Fruit fly (Drosophila melanogaster) Kc167 (cell line): ENCODE results near the gene Xport-B.

Experiments used
- Myc ChIP-seq: fragments of >200 bp; optimal IDR thresholded peaks from 2 replicates; lab custom pipeline; 2017; ENCODE audit warnings: missing external identifiers
- Sin3A ChIP-seq: fragments of >200 bp; optimal IDR thresholded peaks from 2 replicates; lab custom pipeline; 2018; ENCODE audit warnings: missing external identifiers
- h ChIP-seq: fragments of >200 bp; optimal IDR thresholded peaks from 3 replicates; lab custom pipeline; 2018; ENCODE audit warnings: missing external identifiers
- insv ChIP-seq: fragments of >200 bp; optimal IDR thresholded peaks from 3 replicates; lab custom pipeline; 2018; ENCODE audit warnings: missing external identifiers
- psq ChIP-seq: fragments of >200 bp; optimal IDR thresholded peaks from 2 replicates; lab custom pipeline; 2017; ENCODE audit warnings: missing external identifiers
- ttk ChIP-seq: sonication (Bioruptor generic); optimal IDR thresholded peaks from 2 replicates; lab custom pipeline; 2017; ENCODE audit warnings: missing external identifiers

The Xport-B gene

dm6 chr3R:19895305-19895704 lies 19.9 kb downstream of the Xport-B start:
- TF ChIP-seq psq (lab: Kevin White, UChicago), result no peak
- no peak for TF ChIP-seq Myc (lab: Kevin White, UChicago)
- no peak for TF ChIP-seq h (lab: Kevin White, UChicago)
- TF ChIP-seq Sin3A (lab: Kevin White, UChicago), result no peak
- TF ChIP-seq insv (lab: Kevin White, UChicago), result no peak
- no peak for TF ChIP-seq ttk

DNA sequence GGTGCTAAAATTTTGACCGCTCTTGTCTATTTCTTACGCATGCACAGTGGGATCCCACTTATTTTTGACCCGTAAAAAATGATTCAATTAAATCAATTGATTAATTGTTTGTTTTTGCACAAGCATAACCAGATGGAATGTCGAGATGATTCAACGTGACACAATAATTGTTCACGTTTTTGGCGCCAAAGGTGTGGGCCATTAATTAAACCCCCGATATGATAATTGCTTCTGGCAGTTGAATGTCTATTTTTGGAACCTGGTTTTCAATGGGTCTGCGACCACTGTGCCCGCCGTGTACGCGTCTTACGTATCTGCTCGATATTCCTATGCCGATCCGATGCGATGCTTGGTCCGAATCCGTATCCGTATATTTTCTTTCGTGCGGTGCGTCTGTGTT lies 23.2 kb downstream of the Xport-B start:
- no peak for TF ChIP-seq Sin3A (lab: Kevin White, UChicago)
- TF ChIP-seq insv (lab: Kevin White, UChicago), result no peak
- TF ChIP-seq h (lab: Kevin White, UChicago), result no peak
- no peak for TF ChIP-seq psq (lab: Kevin White, UChicago)
- TF ChIP-seq Myc (lab: Kevin White, UChicago), result no peak

DNA sequence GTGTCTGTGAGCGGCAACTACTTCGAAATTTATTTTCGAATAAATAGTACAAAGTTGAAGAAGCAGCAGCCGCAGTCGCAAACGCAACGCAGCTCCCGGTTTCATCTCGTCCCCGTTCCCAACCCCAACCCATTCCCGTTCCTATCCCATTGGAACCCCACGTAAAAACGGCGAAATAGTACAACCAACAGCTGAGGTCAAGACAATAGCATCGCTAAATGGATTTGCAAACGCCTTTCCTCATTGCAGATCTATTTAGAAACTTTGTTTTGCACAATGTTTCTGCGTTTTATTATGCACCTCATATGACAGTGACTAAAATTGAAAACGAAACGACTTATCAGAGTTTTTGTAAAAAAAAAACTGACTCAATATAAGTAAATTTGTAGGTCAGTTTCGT lies 23.8 kb downstream of the Xport-B start:
- TF ChIP-seq psq (lab: Kevin White, UChicago) (no peak), ttk (no peak), h (lab: Kevin White, UChicago) (no peak), insv (lab: Kevin White, UChicago) (no peak), Sin3A (lab: Kevin White, UChicago) (no peak), Myc (lab: Kevin White, UChicago) (no peak)

- TF ChIP-seq insv (lab: Kevin White, UChicago) (no peak), ttk (no peak), Sin3A (lab: Kevin White, UChicago) (no peak), Myc (lab: Kevin White, UChicago) (no peak), psq (lab: Kevin White, UChicago) (no peak), h (lab: Kevin White, UChicago) (no peak)
These were observed 24.7 kb downstream of the Xport-B start, which contains the start of gene CG4733 for dm6 chr3R:19890340-19890998. Gene CG4733 (plus strand): TSS chr3R:19890689.

dm6 chr3R:19889603-19890187 lies 25.5 kb downstream of the Xport-B start:
- TF ChIP-seq psq (lab: Kevin White, UChicago) (no peak), ttk (no peak), insv (lab: Kevin White, UChicago) (no peak), Sin3A (lab: Kevin White, UChicago) (no peak), h (lab: Kevin White, UChicago) (no peak), Myc (lab: Kevin White, UChicago) (no peak)

dm6 chr3R:19888156-19888784 lies 26.9 kb downstream of the Xport-B start, which contains the start of gene ninaE:
Gene ninaE (minus strand): TSS chr3R:19888206.
- TF ChIP-seq Myc (lab: Kevin White, UChicago) (no peak), ttk (no peak), Sin3A (lab: Kevin White, UChicago) (no peak), h (lab: Kevin White, UChicago) (no peak), psq (lab: Kevin White, UChicago) (no peak), insv (lab: Kevin White, UChicago) (no peak)

dm6 chr3R:19880431-19880939 lies 34.7 kb downstream of the Xport-B start:
- TF ChIP-seq Sin3A (lab: Kevin White, UChicago) (no peak), insv (lab: Kevin White, UChicago) (no peak), Myc (lab: Kevin White, UChicago) (no peak), h (lab: Kevin White, UChicago) (no peak), psq (lab: Kevin White, UChicago) (no peak), ttk (no peak)

DNA sequence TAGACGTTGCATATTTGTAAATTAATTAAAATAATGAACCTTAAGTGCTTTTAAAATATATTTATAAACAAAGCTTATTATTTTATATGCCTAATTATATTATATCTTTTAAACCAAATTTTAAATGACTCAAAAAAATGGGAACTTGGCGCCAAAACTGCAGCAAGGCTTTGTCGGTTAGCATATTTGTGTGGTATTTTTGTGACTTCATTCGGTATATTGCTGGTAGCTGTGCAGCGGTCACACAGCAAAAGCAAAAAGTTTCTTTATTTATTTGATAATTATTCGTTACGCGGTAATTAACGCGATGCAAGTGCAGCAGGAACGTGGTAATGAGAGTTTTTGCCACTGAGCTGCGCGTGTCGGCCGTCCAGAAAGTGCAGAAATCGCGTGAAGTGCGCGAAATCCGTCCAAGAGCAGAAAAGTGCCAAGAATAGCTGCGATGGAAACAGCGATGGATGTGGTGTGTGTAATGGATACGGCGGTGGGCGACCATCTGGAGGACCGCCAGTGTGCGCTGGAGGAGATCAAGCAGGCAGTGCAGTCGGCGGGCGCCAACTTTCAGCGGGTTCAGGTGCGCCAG lies 35.7 kb downstream of the Xport-B start, which contains the start of gene Ask1:
TSS of gene Ask1 (plus strand) at position 250 of the 583 bp plus-strand sequence.
- TF ChIP-seq h (lab: Kevin White, UChicago) (no peak), psq (lab: Kevin White, UChicago) (no peak), insv (lab: Kevin White, UChicago) (no peak), Sin3A (lab: Kevin White, UChicago) (no peak), Myc (lab: Kevin White, UChicago) (no peak), ttk (no peak)

DNA sequence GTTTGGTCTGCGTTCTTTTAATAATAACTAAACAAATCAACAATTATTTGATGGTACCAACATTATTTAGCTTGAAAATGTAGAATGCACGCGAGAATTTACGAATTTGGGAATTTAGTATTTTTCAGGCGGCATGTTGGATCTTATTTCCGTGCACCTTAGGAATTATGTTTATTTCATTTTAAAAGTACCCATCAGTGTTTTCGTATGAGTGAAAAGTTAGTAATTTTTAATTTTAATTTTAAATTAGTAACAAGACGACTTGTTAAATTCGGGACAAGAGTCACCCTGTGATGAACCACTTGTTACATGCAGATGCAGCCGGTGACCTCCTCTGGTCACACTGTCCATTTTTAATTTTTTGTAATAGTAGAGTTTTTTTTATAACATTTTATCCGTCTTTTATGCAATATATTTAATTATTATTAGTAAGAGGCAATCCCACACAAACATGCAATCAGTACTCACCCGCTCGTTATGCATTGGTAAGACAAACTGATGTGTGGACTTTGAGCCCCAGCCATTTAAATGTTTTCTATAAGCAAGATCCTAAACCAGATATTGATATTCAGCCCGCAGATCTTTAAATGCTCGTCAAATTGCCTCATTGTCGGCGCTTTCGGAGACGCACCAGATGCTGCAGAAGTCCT lies 37.7 kb downstream of the Xport-B start, which contains the start of the genes CG17186 and Arc42:
TSS of gene CG17186 (minus strand) at position 88 of the 650 bp plus-strand sequence.
TSS of gene Arc42 (plus strand) at position 311 of the 650 bp plus-strand sequence.
- TF ChIP-seq ttk (no peak), insv (lab: Kevin White, UChicago) (no peak), psq (lab: Kevin White, UChicago) (no peak), h (lab: Kevin White, UChicago) (no peak), Myc (lab: Kevin White, UChicago) (no peak), Sin3A (lab: Kevin White, UChicago) (no peak)

- no peak for TF ChIP-seq psq (lab: Kevin White, UChicago)
- TF ChIP-seq ttk, result no peak
These were observed 39.9 kb downstream of the Xport-B start, which contains the start of gene Mrp5 for dm6 chr3R:19875118-19875887. Gene Mrp5 (minus strand): TSS chr3R:19875678.
